Worm (Caenorhabditis elegans): ENCODE results near the gene C36B7.3.

- no peak for TF ChIP-seq ama-1 (optimal IDR thresholded peaks at IDR 0.05)
- no peak for TF ChIP-seq aly-1 (tag; optimal IDR thresholded peaks at IDR 0.05)
- TF ChIP-seq tbx-37 (GFP tag; conservative IDR thresholded peaks at IDR 0.05), result peak; percentile 65
- TF ChIP-seq sea-1 (GFP tag; conservative IDR thresholded peaks at IDR 0.05), result no peak
- no peak for TF ChIP-seq tbx-11 (GFP tag; IDR thresholded peaks at IDR 0.05)
- TF ChIP-seq ets-7 (tag; optimal IDR thresholded peaks at IDR 0.05), result no peak
- no peak for TF ChIP-seq tra-4 (tag; optimal IDR thresholded peaks at IDR 0.05)
These were observed 33.2 kb upstream of the C36B7.3 start, which contains the start of gene pdi-6 for ce11 chrX:7068400-7068799.
